Fruit fly (Drosophila melanogaster) whole organism, prepupa: ENCODE data around the gene gd.

Experiments
- CG10631 ChIP-seq: fragments of 200-800 bp; sonication (Bioruptor generic); optimal IDR thresholded peaks from 2 replicates; lab custom pipeline; 2016; ENCODE audit warnings: missing biosample characterization, missing genetic modification characterization
- CG1621 ChIP-seq: fragments of 200-800 bp; sonication (Bioruptor generic); optimal IDR thresholded peaks from 3 replicates; lab custom pipeline; 2018; ENCODE audit warnings: missing biosample characterization, mild to moderate bottlenecking, missing genetic modification characterization
- CG16779 ChIP-seq: fragments of 200-800 bp; sonication (Bioruptor generic); optimal IDR thresholded peaks from 3 replicates; lab custom pipeline; 2017; ENCODE audit warnings: missing biosample characterization, mild to moderate bottlenecking, missing genetic modification characterization
- CG6854 ChIP-seq: fragments of 200-800 bp; sonication (Bioruptor generic); optimal IDR thresholded peaks from 2 replicates; lab custom pipeline; 2017; ENCODE audit warnings: missing biosample characterization, mild to moderate bottlenecking, missing genetic modification characterization
- CG7368 ChIP-seq: fragments of 200-800 bp; sonication (Bioruptor generic); optimal IDR thresholded peaks from 3 replicates; lab custom pipeline; 2016; ENCODE audit warnings: missing biosample characterization, missing genetic modification characterization
- CG9139 ChIP-seq: fragments of 200-800 bp; sonication (Bioruptor generic); optimal IDR thresholded peaks from 3 replicates; lab custom pipeline; 2017; ENCODE audit warnings: missing biosample characterization, mild to moderate bottlenecking, missing genetic modification characterization
- Ets96B ChIP-seq: fragments of 200-800 bp; optimal IDR thresholded peaks from 2 replicates; lab custom pipeline; 2019; ENCODE audit warnings: missing biosample characterization, mild to moderate bottlenecking, missing genetic modification characterization, moderate library complexity
- Lpt ChIP-seq: fragments of 200-800 bp; sonication (Bioruptor generic); optimal IDR thresholded peaks from 3 replicates; lab custom pipeline; 2016; ENCODE audit warnings: missing biosample characterization, missing genetic modification characterization
- acj6 ChIP-seq: fragments of 200-800 bp; sonication (Bioruptor generic); optimal IDR thresholded peaks from 3 replicates; lab custom pipeline; 2016; ENCODE audit warnings: missing biosample characterization, missing genetic modification characterization
- lz ChIP-seq: fragments of 200-800 bp; sonication (Bioruptor generic); optimal IDR thresholded peaks from 3 replicates; lab custom pipeline; 2016; ENCODE audit warnings: missing biosample characterization, missing genetic modification characterization
- pdm3 ChIP-seq: fragments of 200-800 bp; sonication (Bioruptor generic); optimal IDR thresholded peaks from 3 replicates; lab custom pipeline; 2016; ENCODE audit warnings: missing biosample characterization, missing genetic modification characterization
- ss ChIP-seq, 2 experiments: fragments of 200-800 bp; sonication (Bioruptor generic); optimal IDR thresholded peaks; 2 replicates in 1 of 2; 3 replicates in 1 of 2; lab custom pipeline; 2017 to 2018; ENCODE audit warnings: mild to moderate bottlenecking in 2 of 2, missing biosample characterization in 2 of 2, missing genetic modification characterization in 2 of 2, moderate library complexity in 1 of 2
- vri ChIP-seq: fragments of 200-800 bp; sonication (Bioruptor generic); optimal IDR thresholded peaks from 3 replicates; lab custom pipeline; 2016; ENCODE audit warnings: missing biosample characterization, mild to moderate bottlenecking, missing genetic modification characterization

DNA sequence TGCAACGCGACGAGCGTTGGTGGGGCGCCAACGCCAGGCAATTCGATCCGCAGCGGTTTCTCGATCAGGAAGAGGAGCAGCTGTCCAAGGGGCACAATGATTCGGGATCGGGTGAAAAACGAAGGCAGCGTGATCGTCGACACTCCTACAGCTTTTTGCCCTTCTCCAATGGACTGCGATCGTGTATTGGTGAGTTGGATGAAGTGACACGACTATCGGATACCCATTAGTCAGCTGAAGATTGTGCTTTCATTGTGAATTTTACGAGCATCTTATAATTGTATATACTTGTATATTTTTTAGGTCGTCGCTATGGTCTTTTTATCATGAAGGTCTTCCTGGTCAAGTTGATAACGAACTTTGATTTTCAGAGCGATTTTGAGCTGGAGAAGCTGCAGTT, 47.1 kb upstream of the gd start:
- TF ChIP-seq CG10631 (GFP tag; lab: Kevin White, UChicago) (no peak), Lpt (GFP tag; lab: Kevin White, UChicago) (no peak), acj6 (no peak), vri (GFP tag; lab: Kevin White, UChicago) (no peak), Ets96B (tag; lab: Kevin White, UChicago) (no peak), CG7368 (GFP tag; lab: Kevin White, UChicago) (no peak), ss (GFP tag; optimal IDR thresholded peaks at IDR 0.05; lab: Kevin White, UChicago) (no peak), CG1621 (tag; lab: Kevin White, UChicago) (no peak), CG6854 (no peak), CG16779 (tag; lab: Kevin White, UChicago) (no peak), lz (GFP tag; lab: Kevin White, UChicago) (no peak), CG9139 (GFP tag; lab: Kevin White, UChicago) (no peak), pdm3 (GFP tag; lab: Kevin White, UChicago) (no peak)
